Comparison of ENCODE assay signal across 1 fruit fly cellular context in the genomic region with DNA sequence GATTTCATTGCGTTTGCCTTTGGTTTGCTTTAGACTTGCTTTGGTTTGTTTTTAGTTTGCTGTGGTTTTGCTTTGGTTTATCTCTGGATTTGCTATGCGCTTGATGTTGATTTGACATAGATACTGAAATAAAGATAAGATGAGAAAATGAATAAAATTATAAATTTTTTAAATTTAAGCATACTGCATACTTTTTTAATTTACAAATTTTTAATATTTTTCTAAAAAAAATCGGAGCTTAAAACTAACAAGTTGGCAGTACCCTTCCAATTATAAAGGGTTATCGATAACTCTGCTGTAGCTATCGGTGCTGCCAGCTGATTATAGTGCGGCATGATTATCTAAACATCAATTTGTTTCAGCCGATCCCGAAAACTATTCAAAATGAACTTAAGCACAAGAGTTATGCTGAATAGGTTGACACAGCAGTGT.
TF ChIP-seq lines count a peak whose summit lies in the region.

A gene (plus strand): TSS at position 307 of the 432 bp plus-strand sequence.

TF ChIP-seq in whole organism, embryonic, 481 proteins besides CTCF, POLR2A, EP300 and RAD21 (continued from another document and continues in another):
- TF ChIP-seq vnd (GFP tag; IDR thresholded peaks at IDR 0.05; lab: Robert Waterston, UW; ENCODE audit: partially characterized antibody) (peak; percentile 52; the same call in 2 of the 3 replicates), CG30403 (GFP tag; optimal IDR thresholded peaks at IDR 0.05; lab: Kevin White, UChicago) (peak; percentile 46), da (GFP tag; optimal IDR thresholded peaks at IDR 0.05; lab: Kevin White, UChicago) (no peak), CG9797 (GFP tag; optimal IDR thresholded peaks at IDR 0.05; lab: Kevin White, UChicago) (peak; percentile 26), bowl (GFP tag; IDR thresholded peaks at IDR 0.05; lab: Robert Waterston, UW) (no peak), CG11695 (GFP tag; IDR thresholded peaks at IDR 0.05; lab: Robert Waterston, UW) (peak; percentile 34; the same call in 1 of the 3 replicates), Sox100B (GFP tag; optimal IDR thresholded peaks at IDR 0.05; lab: Kevin White, UChicago) (peak; percentile 44), sqz (GFP tag; optimal IDR thresholded peaks at IDR 0.05; lab: Kevin White, UChicago) (peak; percentile 54), CG15479 (GFP tag; optimal IDR thresholded peaks at IDR 0.05; lab: Kevin White, UChicago) (no peak), CG4820 (GFP tag; optimal IDR thresholded peaks at IDR 0.05; lab: Kevin White, UChicago) (no peak), unc-4 (GFP tag; IDR thresholded peaks at IDR 0.05; lab: Robert Waterston, UW; ENCODE audit: partially characterized antibody) (peak; percentile 70), Scr (GFP tag; IDR thresholded peaks at IDR 0.05; lab: Robert Waterston, UW; ENCODE audit: partially characterized antibody) (peak; percentile 58), CG15269 (tag; optimal IDR thresholded peaks at IDR 0.05; lab: Kevin White, UChicago) (peak; percentile 62), salm (tag; optimal IDR thresholded peaks at IDR 0.05; lab: Kevin White, UChicago) (peak; percentile 13), zen (tag; optimal IDR thresholded peaks at IDR 0.05; lab: Kevin White, UChicago) (peak; percentile 38), Med (GFP tag; lab: Kevin White, UChicago) (peak; percentile 76), Dek (tag; optimal IDR thresholded peaks at IDR 0.05; lab: Kevin White, UChicago) (peak; percentile 50), CG34422 (GFP tag; IDR thresholded peaks at IDR 0.05; lab: Robert Waterston, UW) (peak; percentile 55; the same call in 1 of the 3 replicates), Bgb (GFP tag; IDR thresholded peaks at IDR 0.05; lab: Robert Waterston, UW; ENCODE audit: partially characterized antibody) (peak; percentile 72), Nf-YA (GFP tag; IDR thresholded peaks at IDR 0.05; lab: Robert Waterston, UW) (no peak), nerfin-1 (tag; optimal IDR thresholded peaks at IDR 0.05; lab: Kevin White, UChicago) (peak; percentile 43), Eip74EF (GFP tag; optimal IDR thresholded peaks at IDR 0.05; lab: Kevin White, UChicago) (peak in 1 of 2 experiments; percentile 25), CG2116 (GFP tag; optimal IDR thresholded peaks at IDR 0.05; lab: Kevin White, UChicago) (peak; percentile 62), shn (GFP tag; optimal IDR thresholded peaks at IDR 0.05; lab: Kevin White, UChicago) (no peak), CG18764 (GFP tag; optimal IDR thresholded peaks at IDR 0.05; lab: Kevin White, UChicago) (peak; percentile 20), Ets97D (GFP tag; optimal IDR thresholded peaks at IDR 0.05; lab: Kevin White, UChicago) (peak; percentile 9), Dref (GFP tag; IDR thresholded peaks at IDR 0.05; lab: Robert Waterston, UW) (peak; percentile 78), CG9817 (tag; optimal IDR thresholded peaks at IDR 0.05; lab: Kevin White, UChicago) (peak; percentile 31), prd (optimal IDR thresholded peaks at IDR 0.05; lab: Kevin White, UChicago) (no peak), prd (GFP tag; IDR thresholded peaks at IDR 0.05; lab: Robert Waterston, UW) (no peak), CG2678 (tag; optimal IDR thresholded peaks at IDR 0.05; lab: Kevin White, UChicago) (peak; percentile 63), CG12744 (GFP tag; optimal IDR thresholded peaks at IDR 0.05; lab: Kevin White, UChicago) (no peak), p53 (GFP tag; optimal IDR thresholded peaks at IDR 0.05; lab: Kevin White, UChicago) (no peak), CG7839 (tag; optimal IDR thresholded peaks at IDR 0.05; lab: Kevin White, UChicago) (peak; percentile 42), Ets65A (GFP tag; lab: Kevin White, UChicago) (no peak), MBD-R2 (GFP tag; IDR thresholded peaks at IDR 0.05; lab: Robert Waterston, UW) (peak; percentile 84), CG7745 (tag; optimal IDR thresholded peaks at IDR 0.05; lab: Kevin White, UChicago) (no peak), hkb (optimal IDR thresholded peaks at IDR 0.05; lab: Kevin White, UChicago) (no peak), hkb (GFP tag; IDR thresholded peaks at IDR 0.05; lab: Robert Waterston, UW) (peak; percentile 38; the same call in 1 of the 2 replicates), ato (GFP tag; IDR thresholded peaks at IDR 0.05; lab: Robert Waterston, UW; ENCODE audit: partially characterized antibody) (peak; percentile 53; the same call in 1 of the 2 replicates), btn (GFP tag; optimal IDR thresholded peaks at IDR 0.05; lab: Kevin White, UChicago) (no peak), dmrt11E (tag; optimal IDR thresholded peaks at IDR 0.05; lab: Kevin White, UChicago) (peak; percentile 34), CG18599 (GFP tag; optimal IDR thresholded peaks at IDR 0.05; lab: Kevin White, UChicago) (peak; percentile 71), az2 (GFP tag; optimal IDR thresholded peaks at IDR 0.05; lab: Kevin White, UChicago) (peak; percentile 9), CG8765 (GFP tag; IDR thresholded peaks at IDR 0.05; lab: Robert Waterston, UW) (no peak), CG15514 (GFP tag; optimal IDR thresholded peaks at IDR 0.05; lab: Kevin White, UChicago) (peak; percentile 53), Mad (GFP tag; optimal IDR thresholded peaks at IDR 0.05; lab: Kevin White, UChicago) (no peak), tll (GFP tag; optimal IDR thresholded peaks at IDR 0.05; lab: Kevin White, UChicago) (no peak), en (GFP tag; optimal IDR thresholded peaks at IDR 0.05; lab: Kevin White, UChicago) (no peak), HmgZ (tag; optimal IDR thresholded peaks at IDR 0.05; lab: Kevin White, UChicago) (peak; percentile 17), CG2120 (GFP tag; optimal IDR thresholded peaks at IDR 0.05; lab: Kevin White, UChicago) (peak; percentile 45), Six4 (GFP tag; optimal IDR thresholded peaks at IDR 0.05; lab: Kevin White, UChicago) (peak; percentile 5), grau (tag; optimal IDR thresholded peaks at IDR 0.05; lab: Kevin White, UChicago) (peak; percentile 57), Nf-YC (tag; optimal IDR thresholded peaks at IDR 0.05; lab: Kevin White, UChicago) (peak; percentile 64), Kr (GFP tag; optimal IDR thresholded peaks at IDR 0.05; lab: Kevin White, UChicago) (peak; percentile 45), Doc3 (GFP tag; IDR thresholded peaks at IDR 0.05; lab: Robert Waterston, UW; ENCODE audit: partially characterized antibody) (peak; percentile 39; the same call in 2 of the 3 replicates), CG30431 (GFP tag; optimal IDR thresholded peaks at IDR 0.05; lab: Kevin White, UChicago) (no peak), CG12104 (GFP tag; optimal IDR thresholded peaks at IDR 0.05; lab: Kevin White, UChicago) (peak; percentile 21), mld (GFP tag; IDR thresholded peaks at IDR 0.05; lab: Robert Waterston, UW; ENCODE audit: partially characterized antibody) (0 out of 3 replicates have a peak, but pooled peaks have one; percentile 30), exex (tag; optimal IDR thresholded peaks at IDR 0.05; lab: Kevin White, UChicago) (peak; percentile 73), Atf6 (GFP tag; IDR thresholded peaks at IDR 0.05; lab: Robert Waterston, UW) (no peak), Sry-δ (GFP tag; optimal IDR thresholded peaks at IDR 0.05; lab: Kevin White, UChicago) (peak; percentile 21), CG12391 (tag; optimal IDR thresholded peaks at IDR 0.05; lab: Kevin White, UChicago) (peak; percentile 78), CG14050 (GFP tag; IDR thresholded peaks at IDR 0.05; lab: Robert Waterston, UW) (no peak; the same call in 2 of the 3 replicates), tna (GFP tag; IDR thresholded peaks at IDR 0.05; lab: Robert Waterston, UW; ENCODE audit: partially characterized antibody) (0 out of 2 replicates have a peak, but pooled peaks have one; percentile 23), CG18262 (tag; optimal IDR thresholded peaks at IDR 0.05; lab: Kevin White, UChicago) (peak; percentile 63), row (GFP tag; IDR thresholded peaks at IDR 0.05; lab: Robert Waterston, UW) (peak; percentile 73), CG34224 (GFP tag; IDR thresholded peaks at IDR 0.05; lab: Robert Waterston, UW; ENCODE audit: partially characterized antibody) (peak; percentile 53; the same call in 2 of the 3 replicates), nerfin-2 (GFP tag; IDR thresholded peaks at IDR 0.05; lab: Robert Waterston, UW; ENCODE audit: partially characterized antibody) (peak; percentile 40; the same call in 1 of the 2 replicates), CG8290 (GFP tag; optimal IDR thresholded peaks at IDR 0.05; lab: Kevin White, UChicago) (peak; percentile 45), CG8290 (tag; optimal IDR thresholded peaks at IDR 0.05; lab: Kevin White, UChicago) (no peak), gem (tag; optimal IDR thresholded peaks at IDR 0.05; lab: Kevin White, UChicago) (peak; percentile 70), dmrt99B (tag; optimal IDR thresholded peaks at IDR 0.05; lab: Kevin White, UChicago) (peak; percentile 33), Aef1 (GFP tag; IDR thresholded peaks at IDR 0.05; lab: Robert Waterston, UW) (no peak), CG1024 (GFP tag; IDR thresholded peaks at IDR 0.05; lab: Robert Waterston, UW) (no peak), CG14014 (GFP tag; IDR thresholded peaks at IDR 0.05; lab: Robert Waterston, UW) (peak; percentile 13; the same call in 1 of the 2 replicates), CG10543 (GFP tag; optimal IDR thresholded peaks at IDR 0.05; lab: Kevin White, UChicago) (peak; percentile 32), MESR4 (GFP tag; optimal IDR thresholded peaks at IDR 0.05; lab: Kevin White, UChicago) (peak; percentile 73), gcm (GFP tag; optimal IDR thresholded peaks at IDR 0.05; lab: Kevin White, UChicago) (peak; percentile 50), CG13123 (GFP tag; optimal IDR thresholded peaks at IDR 0.05; lab: Kevin White, UChicago) (peak; percentile 6), pnt (GFP tag; optimal IDR thresholded peaks at IDR 0.05; lab: Kevin White, UChicago) (no peak), BEAF-32 (GFP tag; optimal IDR thresholded peaks at IDR 0.05; lab: Kevin White, UChicago) (peak; percentile 54), Ravus (GFP tag; IDR thresholded peaks at IDR 0.05; lab: Robert Waterston, UW) (no peak), br (optimal IDR thresholded peaks at IDR 0.05; lab: Kevin White, UChicago) (no peak), CG10147 (GFP tag; optimal IDR thresholded peaks at IDR 0.05; lab: Kevin White, UChicago) (peak; percentile 46), E2f2 (GFP tag; IDR thresholded peaks at IDR 0.05; lab: Robert Waterston, UW) (peak; percentile 50), PHDP (tag; optimal IDR thresholded peaks at IDR 0.05; lab: Kevin White, UChicago) (peak; percentile 68), Xbp1 (GFP tag; optimal IDR thresholded peaks at IDR 0.05; lab: Kevin White, UChicago) (peak; percentile 2), CG13894 (tag; optimal IDR thresholded peaks at IDR 0.05; lab: Kevin White, UChicago) (peak; percentile 43), Hmx (GFP tag; optimal IDR thresholded peaks at IDR 0.05; lab: Kevin White, UChicago) (no peak), tap (tag; optimal IDR thresholded peaks at IDR 0.05; lab: Kevin White, UChicago) (peak; percentile 59), inv (GFP tag; IDR thresholded peaks at IDR 0.05; lab: Robert Waterston, UW; ENCODE audit: partially characterized antibody) (0 out of 2 replicates have a peak, but pooled peaks have one; percentile 6), CG12299 (tag; optimal IDR thresholded peaks at IDR 0.05; lab: Kevin White, UChicago) (peak; percentile 58), CG33557 (GFP tag; optimal IDR thresholded peaks at IDR 0.05; lab: Kevin White, UChicago) (peak; percentile 39), nom (GFP tag; optimal IDR thresholded peaks at IDR 0.05; lab: Kevin White, UChicago) (peak; percentile 23), CG10267 (tag; optimal IDR thresholded peaks at IDR 0.05; lab: Kevin White, UChicago) (peak; percentile 68), CG30020 (tag; optimal IDR thresholded peaks at IDR 0.05; lab: Kevin White, UChicago) (peak; percentile 60), CG13296 (GFP tag; optimal IDR thresholded peaks at IDR 0.05; lab: Kevin White, UChicago) (peak; percentile 69), Fer2 (tag; optimal IDR thresholded peaks at IDR 0.05; lab: Kevin White, UChicago) (peak; percentile 22), Dp (GFP tag; optimal IDR thresholded peaks at IDR 0.05; lab: Kevin White, UChicago) (peak; percentile 31), CG11085 (GFP tag; IDR thresholded peaks at IDR 0.05; lab: Robert Waterston, UW) (no peak), fru (optimal IDR thresholded peaks at IDR 0.05; lab: Kevin White, UChicago) (no peak), gsb-n (tag; optimal IDR thresholded peaks at IDR 0.05; lab: Kevin White, UChicago) (peak; percentile 73), grn (GFP tag; optimal IDR thresholded peaks at IDR 0.05; lab: Kevin White, UChicago) (peak; percentile 91), lilli (GFP tag; optimal IDR thresholded peaks at IDR 0.05; lab: Kevin White, UChicago) (peak; percentile 45), crp (GFP tag; optimal IDR thresholded peaks at IDR 0.05; lab: Kevin White, UChicago) (peak; percentile 44 to 88), CHES-1-like (GFP tag; optimal IDR thresholded peaks at IDR 0.05; lab: Kevin White, UChicago) (no peak), Adf1 (GFP tag; IDR thresholded peaks at IDR 0.05; lab: Robert Waterston, UW) (peak; percentile 37; the same call in 1 of the 2 replicates), Ssrp (tag; optimal IDR thresholded peaks at IDR 0.05; lab: Kevin White, UChicago) (peak; percentile 29), sd (tag; optimal IDR thresholded peaks at IDR 0.05; lab: Kevin White, UChicago) (no peak), Hand (GFP tag; optimal IDR thresholded peaks at IDR 0.05; lab: Kevin White, UChicago) (peak; percentile 32), Bteb2 (GFP tag; optimal IDR thresholded peaks at IDR 0.05; lab: Kevin White, UChicago) (peak; percentile 6), knrl (GFP tag; IDR thresholded peaks at IDR 0.05; lab: Robert Waterston, UW; ENCODE audit: partially characterized antibody) (peak; percentile 26; the same call in 1 of the 3 replicates), CG10979 (tag; optimal IDR thresholded peaks at IDR 0.05; lab: Kevin White, UChicago) (peak; percentile 50), stwl (tag; optimal IDR thresholded peaks at IDR 0.05; lab: Kevin White, UChicago) (peak; percentile 78), CG8944 (GFP tag; optimal IDR thresholded peaks at IDR 0.05; lab: Kevin White, UChicago) (no peak), CG17361 (GFP tag; IDR thresholded peaks at IDR 0.05; lab: Robert Waterston, UW) (peak; percentile 61; the same call in 1 of the 3 replicates), caup (GFP tag; optimal IDR thresholded peaks at IDR 0.05; lab: Kevin White, UChicago; ENCODE audit: severe bottlenecking) (peak; percentile 0), lmd (GFP tag; IDR thresholded peaks at IDR 0.05; lab: Robert Waterston, UW) (no peak), HLH4C (GFP tag; IDR thresholded peaks at IDR 0.05; lab: Robert Waterston, UW; ENCODE audit: partially characterized antibody) (peak; percentile 67), CG11504 (tag; optimal IDR thresholded peaks at IDR 0.05; lab: Kevin White, UChicago) (peak; percentile 60), bsh (GFP tag; optimal IDR thresholded peaks at IDR 0.05; lab: Kevin White, UChicago) (peak in 1 of 2 experiments; percentile 38)
